Fruit fly (Drosophila melanogaster) whole organism, embryonic: ENCODE results near the gene CG31999.

ENCODE experiments used
- CG9932 ChIP-seq: fragments of 200-800 bp; sonication (Bioruptor generic); IDR thresholded peaks from 2 replicates; pipeline ENCODE4 v1.3.6; 2022; ENCODE audit warnings: missing biosample characterization, missing genetic modification characterization
- NC2α ChIP-seq: fragments of 200-800 bp; sonication (Bioruptor generic); optimal IDR thresholded peaks from 2 replicates; lab custom pipeline; 2016; ENCODE audit warnings: missing biosample characterization, missing genetic modification characterization

DNA sequence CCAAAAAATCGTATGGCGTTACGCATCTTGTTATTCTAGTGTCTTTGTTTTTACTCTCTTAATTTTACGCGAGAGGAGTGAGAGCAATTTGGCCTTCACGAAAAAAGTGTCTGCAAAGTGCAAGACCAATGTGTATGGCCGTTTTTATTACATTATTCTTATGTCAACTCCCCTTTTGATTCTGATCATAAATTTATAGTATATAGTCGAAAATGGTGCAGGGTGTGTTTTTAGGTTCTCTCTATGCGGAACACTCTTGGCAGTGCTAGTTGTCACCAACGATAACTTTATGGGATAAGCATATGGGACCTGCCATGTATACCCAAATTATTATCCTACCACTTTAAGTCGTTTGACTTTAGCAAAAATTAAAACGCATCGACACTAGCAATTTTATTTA is 43.9 kb downstream of the CG31999 start:
- TF ChIP-seq NC2α (GFP tag; lab: Kevin White, UChicago), result no peak
- TF ChIP-seq CG9932 (GFP tag; lab: Robert Waterston, UW), result no peak
